Worm (Caenorhabditis elegans) whole organism, L2 larva: ENCODE measurements around the gene W01D2.1.

Experiments
- C34F6.9 ChIP-seq: fragments of 150-350 bp; optimal IDR thresholded peaks from 2 replicates; lab custom pipeline; 2014; ENCODE audit warnings: missing biosample characterization, missing genetic modification characterization
- F13H6.1 ChIP-seq: sonication (generic microtip); optimal IDR thresholded peaks from 2 replicates; lab custom pipeline; 2016; ENCODE audit warnings: missing genetic modification characterization, missing compliant biosample characterization
- R02D3.7 ChIP-seq: fragments of 150-350 bp; optimal IDR thresholded peaks from 2 replicates; lab custom pipeline; 2014; ENCODE audit warnings: missing biosample characterization, missing genetic modification characterization
- Y55F3AM.14 ChIP-seq: fragments of 200-800 bp; sonication (Bioruptor generic); optimal IDR thresholded peaks from 2 replicates; lab custom pipeline; 2018; ENCODE audit warnings: mild to moderate bottlenecking, missing genetic modification characterization, missing compliant biosample characterization
- ZK546.5 ChIP-seq: sonication (generic microtip); optimal IDR thresholded peaks from 2 replicates; lab custom pipeline; 2017; ENCODE audit warnings: missing biosample characterization, missing genetic modification characterization
- alr-1 ChIP-seq: fragments of 150-350 bp; optimal IDR thresholded peaks from 2 replicates; lab custom pipeline; 2014; ENCODE audit warnings: missing biosample characterization, missing genetic modification characterization
- aly-2 ChIP-seq: fragments of 150-350 bp; optimal IDR thresholded peaks from 2 replicates; lab custom pipeline; 2014; ENCODE audit warnings: missing biosample characterization, missing genetic modification characterization
- ama-1 ChIP-seq: fragments of 150-350 bp; optimal IDR thresholded peaks from 2 replicates; lab custom pipeline; 2018; ENCODE audit warnings: inconsistent platforms
- ceh-16 ChIP-seq: fragments of 150-350 bp; optimal IDR thresholded peaks from 2 replicates; lab custom pipeline; 2014; ENCODE audit warnings: missing biosample characterization, missing genetic modification characterization
- ceh-82 ChIP-seq: fragments of 150-350 bp; optimal IDR thresholded peaks from 2 replicates; lab custom pipeline; 2014; ENCODE audit warnings: missing biosample characterization, missing genetic modification characterization
- crh-2 ChIP-seq: sonication (generic microtip); optimal IDR thresholded peaks from 2 replicates; lab custom pipeline; 2017; ENCODE audit warnings: missing biosample characterization, missing genetic modification characterization
- dmd-4 ChIP-seq: sonication (generic microtip); optimal IDR thresholded peaks from 2 replicates; lab custom pipeline; 2017; ENCODE audit warnings: missing biosample characterization, missing genetic modification characterization
- egl-27 ChIP-seq: sonication (generic microtip); optimal IDR thresholded peaks from 3 replicates; lab custom pipeline; 2017; ENCODE audit warnings: missing biosample characterization, missing genetic modification reagents, missing genetic modification characterization
- elt-1 ChIP-seq: fragments of 150-350 bp; optimal IDR thresholded peaks from 2 replicates; lab custom pipeline; 2014; ENCODE audit warnings: missing biosample characterization, missing genetic modification characterization
- elt-3 ChIP-seq: sonication (generic microtip); optimal IDR thresholded peaks from 2 replicates; lab custom pipeline; 2017; ENCODE audit warnings: missing biosample characterization, missing genetic modification characterization
- fos-1 ChIP-seq: fragments of 150-350 bp; optimal IDR thresholded peaks from 2 replicates; lab custom pipeline; 2014; ENCODE audit warnings: missing biosample characterization, missing genetic modification characterization
- gmeb-1 ChIP-seq: fragments of 150-350 bp; optimal IDR thresholded peaks from 2 replicates; lab custom pipeline; 2014; ENCODE audit warnings: missing biosample characterization, missing genetic modification characterization
- lin-11 ChIP-seq: fragments of 150-350 bp; sonication (generic microtip); optimal IDR thresholded peaks from 2 replicates; lab custom pipeline; 2014; ENCODE audit warnings: missing biosample characterization, missing genetic modification characterization, inconsistent platforms, mixed read lengths
- lin-13 ChIP-seq: fragments of 150-350 bp; optimal IDR thresholded peaks from 2 replicates; lab custom pipeline; 2014; ENCODE audit warnings: missing biosample characterization, missing genetic modification reagents, missing genetic modification characterization
- lin-39 ChIP-seq: fragments of 150-350 bp; optimal IDR thresholded peaks from 2 replicates; lab custom pipeline; 2014; ENCODE audit warnings: missing biosample characterization, missing genetic modification reagents, missing genetic modification characterization
- lsy-2 ChIP-seq, 2 experiments: fragments of 150-350 bp in 1 of 2; sonication (generic microtip) in 1 of 2; optimal IDR thresholded peaks; 2 replicates each; lab custom pipeline; 2014 to 2017; ENCODE audit warnings: missing biosample characterization in 2 of 2, missing genetic modification characterization in 2 of 2
- mab-5 ChIP-seq: fragments of 150-350 bp; optimal IDR thresholded peaks from 2 replicates; lab custom pipeline; 2014; ENCODE audit warnings: missing biosample characterization, missing genetic modification characterization
- mbf-1 ChIP-seq: sonication (generic microtip); optimal IDR thresholded peaks from 2 replicates; lab custom pipeline; 2017; ENCODE audit warnings: missing biosample characterization, missing genetic modification characterization
- mdl-1 ChIP-seq, 2 experiments: fragments of 150-350 bp in 1 of 2; sonication (generic microtip) in 1 of 2; optimal IDR thresholded peaks; 2 replicates each; lab custom pipeline; 2017; ENCODE audit warnings: missing biosample characterization in 2 of 2, missing genetic modification characterization in 2 of 2
- nhr-10 ChIP-seq: sonication (generic microtip); optimal IDR thresholded peaks from 2 replicates; lab custom pipeline; 2017; ENCODE audit warnings: missing biosample characterization, missing genetic modification characterization
- nhr-11 ChIP-seq: fragments of 150-350 bp; optimal IDR thresholded peaks from 2 replicates; lab custom pipeline; 2014; ENCODE audit warnings: missing biosample characterization, missing genetic modification characterization
- nhr-12 ChIP-seq: fragments of 150-350 bp; optimal IDR thresholded peaks from 2 replicates; lab custom pipeline; 2014; ENCODE audit warnings: missing biosample characterization, missing genetic modification characterization
- nhr-129 ChIP-seq: fragments of 150-350 bp; optimal IDR thresholded peaks from 2 replicates; lab custom pipeline; 2014; ENCODE audit warnings: missing biosample characterization, missing genetic modification characterization
- nhr-21 ChIP-seq: fragments of 150-350 bp; optimal IDR thresholded peaks from 2 replicates; lab custom pipeline; 2014; ENCODE audit warnings: missing biosample characterization, missing genetic modification characterization
- nhr-23 ChIP-seq: fragments of 150-350 bp; optimal IDR thresholded peaks from 2 replicates; lab custom pipeline; 2014; ENCODE audit warnings: missing biosample characterization, missing genetic modification reagents, missing genetic modification characterization
- nhr-237 ChIP-seq: fragments of 150-350 bp; optimal IDR thresholded peaks from 2 replicates; lab custom pipeline; 2014; ENCODE audit warnings: missing biosample characterization, missing genetic modification characterization
- nhr-25 ChIP-seq: fragments of 150-350 bp; sonication (generic microtip); optimal IDR thresholded peaks from 3 replicates; lab custom pipeline; 2014; ENCODE audit warnings: missing biosample characterization, missing genetic modification characterization
- nhr-6 ChIP-seq: fragments of 150-350 bp; optimal IDR thresholded peaks from 2 replicates; lab custom pipeline; 2014; ENCODE audit warnings: missing biosample characterization, missing genetic modification characterization
- nhr-77 ChIP-seq: fragments of 150-350 bp; optimal IDR thresholded peaks from 2 replicates; lab custom pipeline; 2014; ENCODE audit warnings: missing biosample characterization, missing genetic modification characterization
- peb-1 ChIP-seq: fragments of 150-350 bp; optimal IDR thresholded peaks from 2 replicates; lab custom pipeline; 2014; ENCODE audit warnings: missing biosample characterization, missing genetic modification characterization
- sem-4 ChIP-seq: fragments of 150-350 bp; optimal IDR thresholded peaks from 2 replicates; lab custom pipeline; 2014; ENCODE audit warnings: missing biosample characterization, missing genetic modification reagents, missing genetic modification characterization
- skn-1 ChIP-seq: sonication (generic microtip); optimal IDR thresholded peaks from 2 replicates; lab custom pipeline; 2017; ENCODE audit warnings: missing biosample characterization, missing genetic modification characterization
- sma-3 ChIP-seq: sonication (generic microtip); optimal IDR thresholded peaks from 2 replicates; lab custom pipeline; 2016; ENCODE audit warnings: missing genetic modification reagents, missing genetic modification characterization, missing compliant biosample characterization
- sma-9 ChIP-seq, 2 experiments: fragments of 150-350 bp in 1 of 2; sonication (generic microtip) in 1 of 2; optimal IDR thresholded peaks; 2 replicates each; lab custom pipeline; 2014 to 2016; ENCODE audit warnings: missing genetic modification characterization in 2 of 2, mild to moderate bottlenecking in 1 of 2, missing biosample characterization in 1 of 2, missing compliant biosample characterization in 1 of 2, missing genetic modification reagents in 1 of 2, moderate library complexity in 1 of 2
- snpc-4 ChIP-seq: fragments of 150-350 bp; optimal IDR thresholded peaks from 2 replicates; lab custom pipeline; 2014; ENCODE audit warnings: missing biosample characterization, missing genetic modification characterization
- unc-39 ChIP-seq: fragments of 150-350 bp; optimal IDR thresholded peaks from 2 replicates; lab custom pipeline; 2014; ENCODE audit warnings: missing biosample characterization, missing genetic modification characterization
- unc-55 ChIP-seq: fragments of 150-350 bp; sonication (generic microtip); optimal IDR thresholded peaks from 3 replicates; lab custom pipeline; 2014; ENCODE audit warnings: missing biosample characterization, missing genetic modification reagents, missing genetic modification characterization
- unc-62 ChIP-seq: fragments of 150-350 bp; optimal IDR thresholded peaks from 2 replicates; lab custom pipeline; 2014; ENCODE audit warnings: missing biosample characterization, missing genetic modification reagents, missing genetic modification characterization
- zag-1 ChIP-seq: fragments of 150-350 bp; optimal IDR thresholded peaks from 2 replicates; lab custom pipeline; 2014; ENCODE audit warnings: missing biosample characterization, missing genetic modification characterization
- ztf-1 ChIP-seq: fragments of 200-800 bp; sonication (Bioruptor generic); conservative IDR thresholded peaks from 2 replicates; pipeline ENCODE4 v1.3.6; 2022; ENCODE audit warnings: missing genetic modification characterization, missing compliant biosample characterization
- ztf-4 ChIP-seq: fragments of 150-350 bp; optimal IDR thresholded peaks from 2 replicates; lab custom pipeline; 2014; ENCODE audit warnings: missing biosample characterization, missing genetic modification characterization

W01D2.1 gene

ce11 chrII:14818376-14818775 lies 3.1 kb downstream of the W01D2.1 start, which contains the start of gene nhr-61:
Gene nhr-61 (minus strand): TSS chrII:14818543.
- TF ChIP-seq elt-1 (tag; lab: Kevin White, UChicago) (peak; percentile 54), lsy-2 (tag; optimal IDR thresholded peaks at IDR 0.05; lab: Kevin White, UChicago) (no peak)

ce11 chrII:14819258-14819985 lies 4.1 kb downstream of the W01D2.1 start:
- TF ChIP-seq ceh-16 (tag; lab: Kevin White, UChicago): no peak
- TF ChIP-seq fos-1: peak; percentile 11

DNA sequence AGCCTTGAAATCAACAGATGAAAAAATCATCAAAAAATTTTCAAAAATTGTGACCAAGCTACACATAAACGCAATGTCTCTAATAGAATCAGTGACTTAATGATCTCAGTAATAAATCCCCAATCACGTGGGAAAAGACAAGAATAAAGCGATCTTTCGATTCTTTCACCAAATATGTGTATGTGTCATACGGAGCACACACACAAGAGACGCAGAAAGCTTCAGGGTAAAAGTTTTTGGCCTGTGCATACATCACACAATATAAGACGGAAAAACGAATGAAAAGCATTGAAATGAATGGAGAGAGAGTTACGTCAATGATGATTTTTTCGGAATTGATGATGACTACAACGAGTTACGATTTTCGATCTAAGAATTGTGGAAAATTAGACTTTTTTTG lies 5.1 kb downstream of the W01D2.1 start:
- no peak for TF ChIP-seq snpc-4 (tag; lab: Kevin White, UChicago)
- TF ChIP-seq fos-1: peak; percentile 54
- peak; percentile 5 for TF ChIP-seq nhr-21 (tag; lab: Kevin White, UChicago)
- TF ChIP-seq nhr-25 (tag; lab: Kevin White, UChicago): no peak
- peak; percentile 13 for TF ChIP-seq C34F6.9 (tag; lab: Kevin White, UChicago)

ce11 chrII:14822419-14822818 lies 7.1 kb downstream of the W01D2.1 start:
- TF ChIP-seq sma-3 (GFP tag; lab: Kevin White, UChicago) (peak; percentile 71), ztf-1 (GFP tag; lab: Robert Waterston, UW) (no peak), skn-1 (tag; lab: Kevin White, UChicago) (no peak), nhr-237 (tag; lab: Kevin White, UChicago) (no peak), mbf-1 (tag; lab: Kevin White, UChicago) (no peak), Y55F3AM.14 (GFP tag; lab: Kevin White, UChicago) (no peak), nhr-129 (tag; lab: Kevin White, UChicago) (peak; percentile 76), snpc-4 (tag; lab: Kevin White, UChicago) (peak; percentile 0), fos-1 (peak; percentile 75), R02D3.7 (tag; lab: Kevin White, UChicago) (no peak), mab-5 (tag; lab: Kevin White, UChicago) (no peak), nhr-23 (tag; lab: Kevin White, UChicago) (no peak), lin-13 (GFP tag; lab: Kevin White, UChicago) (peak; percentile 42), elt-3 (no peak), ceh-82 (tag; lab: Kevin White, UChicago) (no peak), ZK546.5 (tag; lab: Kevin White, UChicago) (no peak), ama-1 (lab: Kevin White, UChicago) (no peak), ceh-16 (tag; lab: Kevin White, UChicago) (peak; percentile 68), unc-62 (no peak), lin-39 (no peak), unc-55 (GFP tag; lab: Kevin White, UChicago) (no peak), C34F6.9 (tag; lab: Kevin White, UChicago) (peak; percentile 40), nhr-11 (tag; lab: Kevin White, UChicago) (no peak), lin-11 (tag; lab: Kevin White, UChicago) (no peak), dmd-4 (tag; lab: Kevin White, UChicago) (no peak), nhr-12 (no peak), nhr-21 (tag; lab: Kevin White, UChicago) (peak; percentile 70), elt-1 (tag; lab: Kevin White, UChicago) (peak; percentile 14), ztf-4 (tag; lab: Kevin White, UChicago) (peak; percentile 38), mdl-1 (tag; optimal IDR thresholded peaks at IDR 0.05; lab: Kevin White, UChicago) (peak in 1 of 2 experiments; percentile 15), nhr-6 (peak; percentile 63), egl-27 (tag; lab: Kevin White, UChicago) (peak; percentile 39), gmeb-1 (tag; lab: Kevin White, UChicago) (peak; percentile 76), aly-2 (tag; lab: Kevin White, UChicago) (no peak), sma-9 (GFP tag; optimal IDR thresholded peaks at IDR 0.05; lab: Kevin White, UChicago) (peak; percentile 86), sma-9 (tag; optimal IDR thresholded peaks at IDR 0.05; lab: Kevin White, UChicago) (no peak), lsy-2 (tag; optimal IDR thresholded peaks at IDR 0.05; lab: Kevin White, UChicago) (peak; percentile 19 to 63), nhr-25 (tag; lab: Kevin White, UChicago) (peak; percentile 89), F13H6.1 (tag; lab: Kevin White, UChicago) (peak; percentile 86), peb-1 (tag; lab: Kevin White, UChicago) (no peak), sem-4 (peak; percentile 61), nhr-77 (tag; lab: Kevin White, UChicago) (peak; percentile 51), unc-39 (tag; lab: Kevin White, UChicago) (no peak), zag-1 (tag; lab: Kevin White, UChicago) (no peak), alr-1 (tag; lab: Kevin White, UChicago) (no peak), nhr-10 (no peak), crh-2 (tag; lab: Kevin White, UChicago) (peak; percentile 90)
